Fruit fly (Drosophila melanogaster): ENCODE results near the gene CG31391.

The CG31391 gene

DNA sequence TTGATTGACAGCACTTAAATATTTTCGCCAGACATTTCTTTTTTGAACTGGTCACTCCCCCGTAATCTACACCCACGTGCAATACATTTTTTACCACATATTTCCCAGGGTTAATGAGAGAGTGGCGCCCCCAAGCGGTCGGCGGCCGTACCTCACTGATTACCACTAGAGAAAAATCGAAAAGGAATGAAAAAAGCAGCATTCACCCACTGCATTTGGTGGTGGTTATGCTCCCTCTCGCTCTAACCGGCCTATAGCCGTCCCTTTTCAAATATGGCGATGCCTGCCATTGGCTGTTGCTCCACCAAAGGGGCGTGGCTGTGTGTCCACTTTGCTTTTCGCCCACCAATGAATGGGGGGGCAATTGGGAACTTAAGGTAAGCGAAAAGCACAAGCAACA lies 39.9 kb downstream of the CG31391 start (continued):
- TF ChIP-seq Adf1 (GFP tag; IDR thresholded peaks at IDR 0.05) (peak; percentile 43; the same call in 1 of the 2 replicates), CG11695 (GFP tag; IDR thresholded peaks at IDR 0.05) (peak; percentile 41; the same call in 1 of the 3 replicates), CG9609 (GFP tag; optimal IDR thresholded peaks at IDR 0.05) (no peak), CG4424 (GFP tag; optimal IDR thresholded peaks at IDR 0.05) (peak; percentile 72), vnd (GFP tag; IDR thresholded peaks at IDR 0.05; ENCODE audit: partially characterized antibody) (no peak), CG13296 (GFP tag; optimal IDR thresholded peaks at IDR 0.05) (peak; percentile 36), pzg (GFP tag; optimal IDR thresholded peaks at IDR 0.05) (no peak), CG32767 (GFP tag; IDR thresholded peaks at IDR 0.05) (0 out of 2 replicates have a peak, but pooled peaks have one; percentile 49), Doc3 (GFP tag; IDR thresholded peaks at IDR 0.05; ENCODE audit: partially characterized antibody) (no peak), h (optimal IDR thresholded peaks at IDR 0.05) (peak; percentile 71), CG17802 (tag; optimal IDR thresholded peaks at IDR 0.05) (peak; percentile 46), CG11560 (tag; IDR thresholded peaks at IDR 0.05) (no peak), CG6654 (GFP tag; optimal IDR thresholded peaks at IDR 0.05) (no peak), YL-1 (GFP tag; optimal IDR thresholded peaks at IDR 0.05) (peak; percentile 10), Doc2 (GFP tag; IDR thresholded peaks at IDR 0.05) (no peak), CG43689 (GFP tag; IDR thresholded peaks at IDR 0.05) (no peak), Dek (tag; optimal IDR thresholded peaks at IDR 0.05) (no peak), Sry-β (GFP tag; optimal IDR thresholded peaks at IDR 0.05) (peak; percentile 31), danr (GFP tag; IDR thresholded peaks at IDR 0.05) (no peak), CG10274 (GFP tag; optimal IDR thresholded peaks at IDR 0.05) (no peak), Bdp1 (GFP tag; optimal IDR thresholded peaks at IDR 0.05) (no peak), Hand (GFP tag; optimal IDR thresholded peaks at IDR 0.05) (no peak), CG8089 (GFP tag; optimal IDR thresholded peaks at IDR 0.05) (peak; percentile 48), wek (GFP tag; optimal IDR thresholded peaks at IDR 0.05) (peak; percentile 55), CG14965 (GFP tag; optimal IDR thresholded peaks at IDR 0.05; ENCODE audit: borderline replicate concordance) (peak; percentile 98), lmd (GFP tag; IDR thresholded peaks at IDR 0.05) (no peak), D19B (GFP tag; optimal IDR thresholded peaks at IDR 0.05) (no peak), abd-A (tag; optimal IDR thresholded peaks at IDR 0.05) (peak; percentile 86), stc (GFP tag; IDR thresholded peaks at IDR 0.05) (peak; percentile 35), run (tag; optimal IDR thresholded peaks at IDR 0.05) (peak; percentile 16), CG30431 (GFP tag; optimal IDR thresholded peaks at IDR 0.05) (no peak), Ravus (GFP tag; IDR thresholded peaks at IDR 0.05) (no peak), Med (GFP tag) (peak; percentile 91), Hsf (GFP tag; optimal IDR thresholded peaks at IDR 0.05) (peak; percentile 23), insv (GFP tag; optimal IDR thresholded peaks at IDR 0.05) (no peak), twi (tag; optimal IDR thresholded peaks at IDR 0.05) (peak; percentile 41), Dip3 (GFP tag; optimal IDR thresholded peaks at IDR 0.05) (no peak), odd (GFP tag; optimal IDR thresholded peaks at IDR 0.05) (peak; percentile 74), CG30403 (GFP tag; optimal IDR thresholded peaks at IDR 0.05) (no peak), Rfx (GFP tag; IDR thresholded peaks at IDR 0.05) (peak; percentile 55; the same call in 1 of the 2 replicates), CG1529 (GFP tag; optimal IDR thresholded peaks at IDR 0.05) (peak; percentile 56), CG12071 (GFP tag; optimal IDR thresholded peaks at IDR 0.05) (peak; percentile 82), HLH54F (GFP tag; optimal IDR thresholded peaks at IDR 0.05) (no peak), vvl (GFP tag; IDR thresholded peaks at IDR 0.05) (peak; percentile 82), CrebB (tag; optimal IDR thresholded peaks at IDR 0.05) (peak; percentile 3), CG17612 (GFP tag; IDR thresholded peaks at IDR 0.05) (no peak), tio (GFP tag; optimal IDR thresholded peaks at IDR 0.05) (no peak), fd64A (GFP tag; optimal IDR thresholded peaks at IDR 0.05) (peak; percentile 56), CG1024 (GFP tag; IDR thresholded peaks at IDR 0.05) (peak; percentile 42; the same call in 1 of the 2 replicates), BtbVII (GFP tag; optimal IDR thresholded peaks at IDR 0.05) (peak; percentile 72), CG15073 (GFP tag; optimal IDR thresholded peaks at IDR 0.05) (no peak), CG12219 (GFP tag; optimal IDR thresholded peaks at IDR 0.05) (peak; percentile 69)

Data from whole organism, embryonic.